In the genomic region with DNA sequence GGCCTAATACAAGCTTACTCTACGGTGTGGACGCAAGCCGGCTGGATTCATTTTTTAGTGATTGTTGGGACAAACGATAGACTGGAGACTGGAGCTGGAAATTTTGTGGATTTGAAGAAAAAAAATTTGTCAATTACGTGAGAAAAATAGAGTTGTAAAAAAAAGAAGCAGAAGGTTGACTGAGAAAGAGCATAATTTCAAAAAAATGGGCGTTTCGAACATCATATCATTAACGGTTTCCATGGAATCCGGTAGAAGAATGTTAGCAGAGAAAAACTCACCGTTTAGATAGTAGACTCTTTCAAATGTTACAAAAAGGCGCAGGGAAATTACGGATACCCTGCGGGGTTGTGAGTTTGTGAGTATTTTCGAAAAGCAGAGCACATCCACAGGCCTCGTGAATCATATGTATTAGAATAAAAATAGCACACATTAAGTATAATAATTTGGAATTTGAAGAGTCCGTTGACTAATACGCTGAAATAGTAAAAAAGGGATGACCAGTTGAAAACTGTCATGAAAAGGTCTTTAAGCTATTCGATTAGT, we compare ENCODE assay signal across 1 worm cellular context.
TF ChIP-seq lines count a peak whose summit lies in the region.

A gene (minus strand): TSS at position 51 of the 546 bp plus-strand sequence.

TF ChIP-seq in whole organism, L4 larva, 104 proteins besides CTCF, POLR2A, EP300 and RAD21 (continued from another document):
- TF ChIP-seq unc-62 (GFP tag; optimal IDR thresholded peaks at IDR 0.05 in 1 of 2; lab: Kevin White, UChicago) (peak in 1 of 2 experiments; percentile 19), unc-62 (tag; optimal IDR thresholded peaks at IDR 0.05; lab: Kevin White, UChicago) (no peak), D1046.2 (GFP tag; IDR thresholded peaks at IDR 0.05; lab: Robert Waterston, UW) (no peak), nhr-28 (tag; optimal IDR thresholded peaks at IDR 0.05; lab: Kevin White, UChicago) (no peak), egl-27 (tag; optimal IDR thresholded peaks at IDR 0.05; lab: Kevin White, UChicago) (no peak)
